Fruit fly (Drosophila melanogaster) whole organism, embryonic: ENCODE measurements around the gene CG13081.

Experiments
- Adf1 ChIP-seq: fragments of 200-800 bp; sonication (Bioruptor generic); IDR thresholded peaks from 2 replicates; pipeline ENCODE4 v1.3.6; 2022; ENCODE audit warnings: missing biosample characterization, missing genetic modification characterization
- CG10274 ChIP-seq: fragments of 200-800 bp; sonication (Bioruptor generic); optimal IDR thresholded peaks from 3 replicates; lab custom pipeline; 2017; ENCODE audit warnings: missing biosample characterization, mild to moderate bottlenecking, missing genetic modification characterization
- CG11695 ChIP-seq: fragments of 200-800 bp; sonication (Bioruptor generic); IDR thresholded peaks from 3 replicates; pipeline ENCODE4 v1.3.6; 2022; ENCODE audit warnings: missing biosample characterization, missing genetic modification characterization
- CG15011 ChIP-seq: fragments of 200-800 bp; sonication (Bioruptor generic); optimal IDR thresholded peaks from 3 replicates; lab custom pipeline; 2018; ENCODE audit warnings: missing biosample characterization, mild to moderate bottlenecking, missing genetic modification characterization
- CG15073 ChIP-seq: fragments of 200-800 bp; sonication (Bioruptor generic); optimal IDR thresholded peaks from 2 replicates; lab custom pipeline; 2016; ENCODE audit warnings: missing biosample characterization, missing genetic modification characterization
- CG15601 ChIP-seq: fragments of 200-800 bp; sonication (Bioruptor generic); optimal IDR thresholded peaks from 3 replicates; lab custom pipeline; 2019; ENCODE audit warnings: missing biosample characterization, mild to moderate bottlenecking, missing genetic modification characterization, moderate library complexity
- CG16779 ChIP-seq: fragments of 200-800 bp; sonication (Bioruptor generic); IDR thresholded peaks from 2 replicates; pipeline ENCODE4 v1.3.6; 2022; ENCODE audit warnings: missing biosample characterization, missing genetic modification characterization
- CG17829 ChIP-seq: fragments of 200-800 bp; optimal IDR thresholded peaks from 2 replicates; lab custom pipeline; 2019; ENCODE audit warnings: missing biosample characterization, mild to moderate bottlenecking, missing genetic modification characterization, moderate library complexity
- CG18011 ChIP-seq: fragments of 200-800 bp; sonication (Bioruptor generic); optimal IDR thresholded peaks from 2 replicates; lab custom pipeline; 2017; ENCODE audit warnings: missing biosample characterization, missing genetic modification characterization, mild to moderate bottlenecking, moderate library complexity, missing genotype
- CG18476 ChIP-seq: fragments of 200-800 bp; sonication (Bioruptor generic); optimal IDR thresholded peaks from 2 replicates; lab custom pipeline; 2016; ENCODE audit warnings: missing biosample characterization, mild to moderate bottlenecking, missing genetic modification characterization
- CG2889 ChIP-seq: fragments of 200-800 bp; sonication (Bioruptor generic); IDR thresholded peaks from 3 replicates; pipeline ENCODE4 v1.3.6; 2022; ENCODE audit warnings: missing biosample characterization, missing genetic modification characterization
- CG32532 ChIP-seq: fragments of 200-800 bp; sonication (Bioruptor generic); IDR thresholded peaks from 2 replicates; pipeline ENCODE4 v1.3.6; 2022; ENCODE audit warnings: missing biosample characterization, missing genetic modification characterization
- CG34422 ChIP-seq: fragments of 200-800 bp; sonication (Bioruptor generic); IDR thresholded peaks from 3 replicates; pipeline ENCODE4 v1.3.6; 2022; ENCODE audit warnings: missing biosample characterization, missing genetic modification characterization
- CG3838 ChIP-seq: fragments of 200-800 bp; sonication (Bioruptor generic); optimal IDR thresholded peaks from 3 replicates; lab custom pipeline; 2016; ENCODE audit warnings: missing biosample characterization, missing genetic modification characterization
- CG7745 ChIP-seq: fragments of 200-800 bp; sonication (Bioruptor generic); optimal IDR thresholded peaks from 2 replicates; lab custom pipeline; 2018; ENCODE audit warnings: missing biosample characterization, mild to moderate bottlenecking, missing genetic modification characterization, moderate library complexity
- CG8388 ChIP-seq: fragments of 200-800 bp; sonication (Bioruptor generic); optimal IDR thresholded peaks from 2 replicates; lab custom pipeline; 2019; ENCODE audit warnings: missing biosample characterization, mild to moderate bottlenecking, missing genetic modification characterization, moderate library complexity
- CG8924 ChIP-seq: fragments of 200-800 bp; optimal IDR thresholded peaks from 3 replicates; lab custom pipeline; 2019; ENCODE audit warnings: missing biosample characterization, mild to moderate bottlenecking, missing genetic modification characterization, moderate library complexity
- CG9437 ChIP-seq: fragments of 200-800 bp; sonication (Bioruptor generic); optimal IDR thresholded peaks from 2 replicates; lab custom pipeline; 2018; ENCODE audit warnings: missing biosample characterization, mild to moderate bottlenecking, missing genetic modification characterization
- CG9932 ChIP-seq: fragments of 200-800 bp; sonication (Bioruptor generic); IDR thresholded peaks from 2 replicates; pipeline ENCODE4 v1.3.6; 2022; ENCODE audit warnings: missing biosample characterization, missing genetic modification characterization
- Dbx ChIP-seq: fragments of 200-800 bp; sonication (Bioruptor generic); IDR thresholded peaks from 3 replicates; pipeline ENCODE4 v1.3.6; 2022; ENCODE audit warnings: missing biosample characterization, missing genetic modification characterization
- Deaf1 ChIP-seq: fragments of 200-800 bp; optimal IDR thresholded peaks from 3 replicates; lab custom pipeline; 2019; ENCODE audit warnings: missing biosample characterization, mild to moderate bottlenecking, missing genetic modification characterization, moderate library complexity
- E2f1 ChIP-seq: fragments of 200-800 bp; sonication (Bioruptor generic); IDR thresholded peaks from 2 replicates; pipeline ENCODE4 v1.3.6; 2022; ENCODE audit warnings: missing biosample characterization, missing genetic modification characterization
- HLH3B ChIP-seq: fragments of 200-800 bp; sonication (Bioruptor generic); IDR thresholded peaks from 2 replicates; pipeline ENCODE4 v1.3.6; 2022; ENCODE audit warnings: missing biosample characterization, missing genetic modification characterization
- HLHmδ ChIP-seq: fragments of 200-800 bp; sonication (Bioruptor generic); optimal IDR thresholded peaks from 2 replicates; lab custom pipeline; 2018; ENCODE audit warnings: missing biosample characterization, mild to moderate bottlenecking, missing genetic modification characterization, moderate library complexity
- Hr78 ChIP-seq, 2 experiments: fragments of 200-800 bp in 1 of 2; fragments of >200 bp in 1 of 2; sonication (Bioruptor generic) in 1 of 2; optimal IDR thresholded peaks; 2 replicates each; lab custom pipeline; 2017 to 2019; ENCODE audit warnings: missing biosample characterization in 2 of 2, missing genetic modification characterization in 2 of 2, mild to moderate bottlenecking in 1 of 2, moderate library complexity in 1 of 2
- Max ChIP-seq: fragments of 200-800 bp; sonication (Bioruptor generic); optimal IDR thresholded peaks from 2 replicates; lab custom pipeline; 2016; ENCODE audit warnings: missing biosample characterization, mild to moderate bottlenecking, missing genetic modification characterization
- NFAT ChIP-seq: fragments of 200-800 bp; sonication (Bioruptor generic); IDR thresholded peaks from 2 replicates; pipeline ENCODE4 v1.3.6; 2022; ENCODE audit warnings: missing biosample characterization, missing genetic modification characterization
- NK7.1 ChIP-seq: fragments of 200-800 bp; sonication (Bioruptor generic); optimal IDR thresholded peaks from 3 replicates; lab custom pipeline; 2016; ENCODE audit warnings: missing biosample characterization, missing genetic modification characterization
- Nf-YA ChIP-seq: fragments of 200-800 bp; sonication (Bioruptor generic); IDR thresholded peaks from 2 replicates; pipeline ENCODE4 v1.3.6; 2022; ENCODE audit warnings: missing biosample characterization, missing genetic modification characterization
- Oaz ChIP-seq: fragments of 200-800 bp; sonication (Bioruptor generic); IDR thresholded peaks from 2 replicates; pipeline ENCODE4 v1.3.6; 2022; ENCODE audit warnings: missing biosample characterization, missing genetic modification characterization
- PHDP ChIP-seq: fragments of 200-800 bp; sonication (Bioruptor generic); optimal IDR thresholded peaks from 3 replicates; lab custom pipeline; 2018; ENCODE audit warnings: missing biosample characterization, mild to moderate bottlenecking, missing genetic modification characterization, moderate library complexity
- ab ChIP-seq: fragments of 200-800 bp; sonication (Bioruptor generic); optimal IDR thresholded peaks from 2 replicates; lab custom pipeline; 2016; ENCODE audit warnings: missing biosample characterization, missing genetic modification characterization
- ase ChIP-seq: fragments of 200-800 bp; sonication (Bioruptor generic); IDR thresholded peaks from 3 replicates; pipeline ENCODE4 v1.3.6; 2022; ENCODE audit warnings: missing biosample characterization, missing genetic modification characterization
- br ChIP-seq: fragments of >200 bp; optimal IDR thresholded peaks from 2 replicates; lab custom pipeline; 2017
- cg ChIP-seq: fragments of 200-800 bp; sonication (Bioruptor generic); optimal IDR thresholded peaks from 3 replicates; lab custom pipeline; 2019; ENCODE audit warnings: missing biosample characterization, mild to moderate bottlenecking, missing genetic modification characterization, moderate library complexity
- chn ChIP-seq: fragments of 200-800 bp; sonication (Bioruptor generic); optimal IDR thresholded peaks from 2 replicates; lab custom pipeline; 2016; ENCODE audit warnings: missing biosample characterization, missing genetic modification characterization
- croc ChIP-seq: fragments of 200-800 bp; sonication (Bioruptor generic); conservative IDR thresholded peaks from 3 replicates; pipeline ENCODE4 v1.3.6; 2022; ENCODE audit warnings: missing biosample characterization, missing genetic modification characterization
- da ChIP-seq: fragments of 200-800 bp; sonication (Bioruptor generic); optimal IDR thresholded peaks from 2 replicates; lab custom pipeline; 2016; ENCODE audit warnings: missing biosample characterization, missing genetic modification characterization
- disco-r ChIP-seq: fragments of 200-800 bp; sonication (Bioruptor generic); optimal IDR thresholded peaks from 2 replicates; lab custom pipeline; 2016; ENCODE audit warnings: missing biosample characterization, missing genetic modification characterization
- esg ChIP-seq: fragments of 200-800 bp; sonication (Bioruptor generic); conservative IDR thresholded peaks from 2 replicates; pipeline ENCODE4 v1.3.6; 2022; ENCODE audit warnings: missing biosample characterization, missing genetic modification characterization
- knrl ChIP-seq: fragments of 200-800 bp; sonication (Bioruptor generic); IDR thresholded peaks from 3 replicates; pipeline ENCODE4 v1.3.6; 2022; ENCODE audit warnings: missing biosample characterization, missing genetic modification characterization; ENCODE audit not compliant: partially characterized antibody
- lmd ChIP-seq: fragments of 200-800 bp; sonication (Bioruptor generic); IDR thresholded peaks from 2 replicates; pipeline ENCODE4 v1.3.6; 2022; ENCODE audit warnings: missing biosample characterization, missing genetic modification characterization
- pb ChIP-seq: fragments of 200-800 bp; sonication (Bioruptor generic); optimal IDR thresholded peaks from 3 replicates; lab custom pipeline; 2016; ENCODE audit warnings: missing biosample characterization, missing genetic modification characterization
- pho ChIP-seq: fragments of 200-800 bp; sonication (Bioruptor generic); optimal IDR thresholded peaks from 2 replicates; lab custom pipeline; 2016; ENCODE audit warnings: missing biosample characterization, missing genetic modification characterization
- pzg ChIP-seq: fragments of 200-800 bp; sonication (Bioruptor generic); optimal IDR thresholded peaks from 3 replicates; lab custom pipeline; 2018; ENCODE audit warnings: missing biosample characterization, mild to moderate bottlenecking, missing genetic modification characterization, moderate library complexity
- run ChIP-seq: fragments of 200-800 bp; sonication (Bioruptor generic); optimal IDR thresholded peaks from 3 replicates; lab custom pipeline; 2018; ENCODE audit warnings: missing biosample characterization, mild to moderate bottlenecking, missing genetic modification characterization
- sens ChIP-seq: fragments of 200-800 bp; sonication (Bioruptor generic); peaks from one replicate; lab custom pipeline; 2016; ENCODE audit warnings: missing biosample characterization, missing genetic modification characterization
- unc-4 ChIP-seq: fragments of 200-800 bp; sonication (Bioruptor generic); IDR thresholded peaks from 2 replicates; pipeline ENCODE4 v1.3.6; 2022; ENCODE audit warnings: missing biosample characterization, missing genetic modification characterization; ENCODE audit not compliant: partially characterized antibody
- z ChIP-seq: fragments of 200-800 bp; sonication (Bioruptor generic); IDR thresholded peaks from 3 replicates; pipeline ENCODE4 v1.3.6; 2022; ENCODE audit warnings: missing biosample characterization, missing genetic modification characterization
- zen ChIP-seq: fragments of 200-800 bp; sonication (Bioruptor generic); optimal IDR thresholded peaks from 3 replicates; lab custom pipeline; 2018; ENCODE audit warnings: missing biosample characterization, mild to moderate bottlenecking, missing genetic modification characterization, moderate library complexity
- zfh2 ChIP-seq: fragments of 200-800 bp; sonication (Bioruptor generic); optimal IDR thresholded peaks from 2 replicates; lab custom pipeline; 2016; ENCODE audit warnings: missing biosample characterization, missing genetic modification characterization

CG13081 gene

dm6 chr2L:19575626-19576298 is 35.4 kb downstream of the CG13081 start (continued):
- TF ChIP-seq HLH3B (GFP tag; lab: Robert Waterston, UW) (peak; percentile 92), Adf1 (GFP tag; lab: Robert Waterston, UW) (peak; percentile 59), br (lab: Kevin White, UChicago) (no peak), CG32532 (GFP tag; lab: Robert Waterston, UW) (peak; percentile 94), Nf-YA (GFP tag; lab: Robert Waterston, UW) (peak; percentile 80), cg (GFP tag; lab: Kevin White, UChicago) (peak; percentile 92), CG15073 (GFP tag; lab: Kevin White, UChicago) (peak; percentile 80), Deaf1 (tag; lab: Kevin White, UChicago) (peak; percentile 80), CG8924 (tag; lab: Kevin White, UChicago) (peak; percentile 97), CG18011 (GFP tag; lab: Kevin White, UChicago) (peak; percentile 88), pb (GFP tag; lab: Kevin White, UChicago) (peak; percentile 96), CG2889 (peak; percentile 92), CG7745 (tag; lab: Kevin White, UChicago) (no peak), Dbx (GFP tag; lab: Robert Waterston, UW) (peak; percentile 94), CG9437 (peak; percentile 94), unc-4 (GFP tag; lab: Robert Waterston, UW) (no peak), knrl (GFP tag; lab: Robert Waterston, UW) (no peak), HLHmδ (GFP tag; lab: Kevin White, UChicago) (peak; percentile 98), zfh2 (peak; percentile 97), CG10274 (GFP tag; lab: Kevin White, UChicago) (peak; percentile 87), CG18476 (GFP tag; lab: Kevin White, UChicago) (peak; percentile 97), disco-r (peak; percentile 94), run (peak; percentile 92), croc (GFP tag; lab: Robert Waterston, UW) (peak; percentile 92), ab (GFP tag; lab: Kevin White, UChicago) (peak; percentile 54), CG15601 (tag; lab: Kevin White, UChicago) (peak; percentile 91), zen (tag; lab: Kevin White, UChicago) (peak; percentile 82), CG11695 (peak; percentile 94), Oaz (GFP tag; lab: Robert Waterston, UW) (peak; percentile 86), CG16779 (GFP tag; lab: Robert Waterston, UW) (peak; percentile 68), CG34422 (GFP tag; lab: Robert Waterston, UW) (peak; percentile 91), PHDP (tag; lab: Kevin White, UChicago) (peak; percentile 95), CG9932 (GFP tag; lab: Robert Waterston, UW) (peak; percentile 95), Max (peak; percentile 93), CG15011 (GFP tag; lab: Kevin White, UChicago) (peak; percentile 95), CG3838 (peak; percentile 88), E2f1 (peak; percentile 92), NK7.1 (GFP tag; lab: Kevin White, UChicago) (peak; percentile 96), esg (GFP tag; lab: Robert Waterston, UW) (peak; percentile 97), chn (GFP tag; lab: Kevin White, UChicago) (peak; percentile 98), NFAT (GFP tag; lab: Robert Waterston, UW) (peak; percentile 91), Hr78 (GFP tag; optimal IDR thresholded peaks at IDR 0.05; lab: Kevin White, UChicago) (peak in 1 of 2 experiments; percentile 55), da (GFP tag; lab: Kevin White, UChicago) (peak; percentile 94), pzg (GFP tag; lab: Kevin White, UChicago) (peak; percentile 17), CG17829 (tag; lab: Kevin White, UChicago) (peak; percentile 97), z (GFP tag; lab: Robert Waterston, UW) (peak; percentile 87), lmd (GFP tag; lab: Robert Waterston, UW) (peak; percentile 97), sens (GFP tag; lab: Kevin White, UChicago) (peak; percentile 100), pho (GFP tag; lab: Kevin White, UChicago) (peak; percentile 98), ase (GFP tag; lab: Robert Waterston, UW) (peak; percentile 86), CG8388 (peak; percentile 94)
